Worm (Caenorhabditis elegans) whole organism, young adult: ENCODE measurements around the gene flp-3.

ENCODE experiments used
- B0019.2 ChIP-seq: fragments of 200-800 bp; sonication (Bioruptor generic); conservative IDR thresholded peaks from 2 replicates; pipeline ENCODE4 v1.3.6; 2022; ENCODE audit warnings: missing genetic modification reagents, missing genetic modification characterization, missing compliant biosample characterization
- C17E4.6 ChIP-seq: fragments of 200-800 bp; sonication (Bioruptor generic); IDR thresholded peaks from 2 replicates; pipeline ENCODE4 v1.3.6; 2022; ENCODE audit warnings: missing genetic modification reagents, missing genetic modification characterization, missing compliant biosample characterization
- F39B2.1 ChIP-seq: fragments of 200-800 bp; sonication (Bioruptor generic); IDR thresholded peaks from 2 replicates; pipeline ENCODE4 v1.3.6; 2022; ENCODE audit warnings: missing genetic modification reagents, missing genetic modification characterization, missing compliant biosample characterization
- F57A8.1 ChIP-seq: fragments of 200-800 bp; sonication (Bioruptor generic); optimal IDR thresholded peaks from 2 replicates; lab custom pipeline; 2018; ENCODE audit warnings: mild to moderate bottlenecking, missing genetic modification characterization, moderate library complexity, missing compliant biosample characterization
- F57C9.4 ChIP-seq: sonication (generic microtip); optimal IDR thresholded peaks from 2 replicates; lab custom pipeline; 2017; ENCODE audit warnings: mild to moderate bottlenecking, missing genetic modification characterization, missing compliant biosample characterization
- K12H6.12 ChIP-seq: fragments of 200-800 bp; sonication (Bioruptor generic); optimal IDR thresholded peaks from 2 replicates; lab custom pipeline; 2018; ENCODE audit warnings: mild to moderate bottlenecking, missing genetic modification characterization, missing compliant biosample characterization
- Y67H2A.10 ChIP-seq: fragments of 200-800 bp; sonication (Bioruptor generic); conservative IDR thresholded peaks from 2 replicates; pipeline ENCODE4 v1.3.6; 2022; ENCODE audit warnings: missing genetic modification reagents, missing genetic modification characterization, missing compliant biosample characterization
- ama-1 ChIP-seq, 3 experiments: fragments of 150-350 bp in 1 of 3; sonication (generic microtip) in 2 of 3; optimal IDR thresholded peaks; 2 replicates each; lab custom pipeline; 2014 to 2018; ENCODE audit warnings: missing biosample characterization in 2 of 3, missing genetic modification characterization in 2 of 3, missing genetic modification reagents in 2 of 3
- aptf-2 ChIP-seq: fragments of 200-800 bp; sonication (Bioruptor generic); conservative IDR thresholded peaks from 2 replicates; pipeline ENCODE4 v1.3.6; 2022; ENCODE audit warnings: missing genetic modification reagents, missing genetic modification characterization, missing compliant biosample characterization
- aptf-3 ChIP-seq: fragments of 200-800 bp; sonication (Bioruptor generic); IDR thresholded peaks from 2 replicates; pipeline ENCODE4 v1.3.6; 2022; ENCODE audit warnings: missing genetic modification characterization, missing compliant biosample characterization
- attf-6 ChIP-seq: fragments of 200-800 bp; sonication (Bioruptor generic); IDR thresholded peaks from 2 replicates; pipeline ENCODE4 v1.3.6; 2022; ENCODE audit warnings: missing genetic modification reagents, missing genetic modification characterization, missing compliant biosample characterization
- bed-1 ChIP-seq: fragments of 200-800 bp; sonication (Bioruptor generic); IDR thresholded peaks from 2 replicates; pipeline ENCODE4 v1.3.6; 2022; ENCODE audit warnings: missing genetic modification reagents, missing genetic modification characterization, missing compliant biosample characterization
- ccch-3 ChIP-seq: fragments of 200-800 bp; sonication (Bioruptor generic); optimal IDR thresholded peaks from 2 replicates; lab custom pipeline; 2018; ENCODE audit warnings: mild to moderate bottlenecking, missing genetic modification characterization, missing compliant biosample characterization
- ceh-27 ChIP-seq: fragments of 200-800 bp; sonication (Bioruptor generic); optimal IDR thresholded peaks from 2 replicates; lab custom pipeline; 2018; ENCODE audit warnings: mild to moderate bottlenecking, missing genetic modification characterization, moderate library complexity, missing compliant biosample characterization
- ceh-79 ChIP-seq: sonication (generic microtip); optimal IDR thresholded peaks from 2 replicates; lab custom pipeline; 2017; ENCODE audit warnings: mild to moderate bottlenecking, missing genetic modification characterization, missing compliant biosample characterization
- ceh-91 ChIP-seq: fragments of 200-800 bp; sonication (Bioruptor generic); IDR thresholded peaks from 2 replicates; pipeline ENCODE4 v1.3.6; 2022; ENCODE audit warnings: missing genetic modification reagents, missing genetic modification characterization, missing compliant biosample characterization
- dpl-1 ChIP-seq: fragments of 150-350 bp; optimal IDR thresholded peaks from 2 replicates; lab custom pipeline; 2014; ENCODE audit warnings: missing biosample characterization, missing genetic modification reagents, missing genetic modification characterization
- egl-18 ChIP-seq: fragments of 200-800 bp; sonication (Bioruptor generic); IDR thresholded peaks from 2 replicates; pipeline ENCODE4 v1.3.6; 2022; ENCODE audit warnings: missing genetic modification reagents, missing genetic modification characterization, missing compliant biosample characterization
- egl-44 ChIP-seq: fragments of 200-800 bp; sonication (Bioruptor generic); IDR thresholded peaks from 2 replicates; pipeline ENCODE4 v1.3.6; 2022; ENCODE audit warnings: missing genetic modification reagents, missing genetic modification characterization, missing compliant biosample characterization
- ekl-4 ChIP-seq: fragments of 200-800 bp; sonication (Bioruptor generic); IDR thresholded peaks from 2 replicates; pipeline ENCODE4 v1.3.6; 2022; ENCODE audit warnings: missing genetic modification reagents, missing genetic modification characterization, missing compliant biosample characterization
- ets-4 ChIP-seq: fragments of 200-800 bp; sonication (Bioruptor generic); optimal IDR thresholded peaks from 2 replicates; lab custom pipeline; 2018; ENCODE audit warnings: mild to moderate bottlenecking, missing genetic modification characterization, missing compliant biosample characterization
- hlh-12 ChIP-seq: sonication (generic microtip); optimal IDR thresholded peaks from 2 replicates; lab custom pipeline; 2016; ENCODE audit warnings: missing genetic modification characterization, missing compliant biosample characterization
- hsf-1 ChIP-seq: fragments of 200-800 bp; sonication (Bioruptor generic); IDR thresholded peaks from 2 replicates; pipeline ENCODE4 v1.3.6; 2022; ENCODE audit warnings: missing genetic modification reagents, missing genetic modification characterization, missing compliant biosample characterization
- lag-1 ChIP-seq: fragments of 200-800 bp; sonication (Bioruptor generic); IDR thresholded peaks from 2 replicates; pipeline ENCODE4 v1.3.6; 2022; ENCODE audit warnings: missing genetic modification reagents, missing genetic modification characterization, missing compliant biosample characterization
- let-526 ChIP-seq: fragments of 200-800 bp; sonication (Bioruptor generic); IDR thresholded peaks from 2 replicates; pipeline ENCODE4 v1.3.6; 2022; ENCODE audit warnings: missing genetic modification reagents, missing genetic modification characterization, missing compliant biosample characterization
- lin-35 ChIP-seq, 3 experiments: fragments of 150-350 bp in 2 of 3; sonication (generic microtip) in 1 of 3; optimal IDR thresholded peaks; 2 replicates each; lab custom pipeline; 2014 to 2018; ENCODE audit warnings: missing biosample characterization in 3 of 3, missing genetic modification characterization in 3 of 3, missing genetic modification reagents in 3 of 3
- lir-1 ChIP-seq: fragments of 200-800 bp; sonication (Bioruptor generic); conservative IDR thresholded peaks from 2 replicates; pipeline ENCODE4 v1.3.6; 2022; ENCODE audit warnings: missing genetic modification reagents, missing genetic modification characterization, missing compliant biosample characterization
- madf-10 ChIP-seq: sonication (generic microtip); optimal IDR thresholded peaks from 2 replicates; lab custom pipeline; 2016; ENCODE audit warnings: mild to moderate bottlenecking, missing genetic modification characterization, missing compliant biosample characterization
- madf-3 ChIP-seq: fragments of 200-800 bp; sonication (Bioruptor generic); IDR thresholded peaks from 2 replicates; pipeline ENCODE4 v1.3.6; 2022; ENCODE audit warnings: missing genetic modification reagents, missing genetic modification characterization, missing compliant biosample characterization
- madf-6 ChIP-seq: fragments of 200-800 bp; sonication (Bioruptor generic); IDR thresholded peaks from 2 replicates; pipeline ENCODE4 v1.3.6; 2022; ENCODE audit warnings: missing genetic modification reagents, missing genetic modification characterization, missing compliant biosample characterization
- nfya-2 ChIP-seq: fragments of 200-800 bp; sonication (Bioruptor generic); IDR thresholded peaks from 2 replicates; pipeline ENCODE4 v1.3.6; 2022; ENCODE audit warnings: missing genetic modification reagents, missing genetic modification characterization, missing compliant biosample characterization
- nhr-120 ChIP-seq: fragments of 200-800 bp; sonication (Bioruptor generic); IDR thresholded peaks from 2 replicates; pipeline ENCODE4 v1.3.6; 2022; ENCODE audit warnings: missing genetic modification characterization, missing compliant biosample characterization
- nhr-80 ChIP-seq: sonication (generic microtip); optimal IDR thresholded peaks from 2 replicates; lab custom pipeline; 2016; ENCODE audit warnings: missing genetic modification characterization, missing compliant biosample characterization
- pha-4 ChIP-seq: fragments of 150-350 bp; sonication (generic microtip); optimal IDR thresholded peaks from 2 replicates; lab custom pipeline; 2014; ENCODE audit warnings: missing biosample characterization, missing genetic modification reagents, missing genetic modification characterization
- rcor-1 ChIP-seq: fragments of 200-800 bp; sonication (Bioruptor generic); IDR thresholded peaks from 2 replicates; pipeline ENCODE4 v1.3.6; 2022; ENCODE audit warnings: missing genetic modification reagents, missing genetic modification characterization, missing compliant biosample characterization
- tbx-9 ChIP-seq: sonication (generic microtip); optimal IDR thresholded peaks from 2 replicates; lab custom pipeline; 2016; ENCODE audit warnings: borderline replicate concordance, missing genetic modification characterization, inconsistent platforms, missing compliant biosample characterization
- zim-3 ChIP-seq: sonication (generic microtip); optimal IDR thresholded peaks from 2 replicates; lab custom pipeline; 2017; ENCODE audit warnings: mild to moderate bottlenecking, missing genetic modification characterization, moderate library complexity, missing compliant biosample characterization
- ztf-25 ChIP-seq: fragments of 200-800 bp; sonication (Bioruptor generic); IDR thresholded peaks from 2 replicates; pipeline ENCODE4 v1.3.6; 2022; ENCODE audit warnings: missing genetic modification reagents, missing genetic modification characterization, missing compliant biosample characterization
- ztf-26 ChIP-seq: sonication (generic microtip); optimal IDR thresholded peaks from 2 replicates; lab custom pipeline; 2017; ENCODE audit warnings: missing genetic modification characterization, missing compliant biosample characterization

The flp-3 gene

ce11 chrX:10141264-10141663 is 48.5 kb upstream of the flp-3 start:
- TF ChIP-seq rcor-1 (GFP tag; lab: Robert Waterston, UW) (no peak), hsf-1 (no peak), ceh-27 (GFP tag; lab: Kevin White, UChicago) (no peak), ztf-25 (no peak), ceh-91 (no peak), aptf-3 (GFP tag; lab: Robert Waterston, UW) (no peak)

DNA sequence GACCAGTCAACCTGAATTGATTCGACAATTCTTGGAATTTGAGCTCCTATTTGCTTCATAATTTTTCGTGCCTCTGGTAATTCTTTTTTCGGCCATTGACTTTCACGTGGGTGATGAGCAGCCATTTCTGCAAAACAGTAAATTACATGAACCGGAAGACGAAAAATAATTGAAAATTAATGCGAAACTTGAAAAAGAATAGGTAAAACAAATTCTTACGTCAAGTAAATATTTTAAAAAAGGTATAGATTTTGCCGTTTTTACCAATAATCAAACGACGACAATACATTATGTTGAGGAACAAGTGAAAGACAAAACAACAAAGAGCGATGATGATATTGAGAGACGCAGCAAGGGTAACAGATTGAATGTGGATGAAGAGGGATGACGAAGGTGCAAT is 45.7 kb upstream of the flp-3 start, which contains the start of gene moc-1:
TSS of gene moc-1 (minus strand) at position 127 of the 400 bp plus-strand sequence.
- TF ChIP-seq aptf-2 (no peak), ceh-79 (tag; lab: Kevin White, UChicago) (no peak), ets-4 (GFP tag; lab: Kevin White, UChicago) (no peak), zim-3 (tag; lab: Kevin White, UChicago) (no peak), lag-1 (GFP tag; lab: Robert Waterston, UW) (no peak), F57C9.4 (tag; lab: Kevin White, UChicago) (no peak), lir-1 (GFP tag; lab: Robert Waterston, UW) (no peak), ama-1 (optimal IDR thresholded peaks at IDR 0.05; lab: Kevin White, UChicago) (no peak), ama-1 (GFP tag; optimal IDR thresholded peaks at IDR 0.05; lab: Kevin White, UChicago) (no peak), attf-6 (GFP tag; lab: Robert Waterston, UW) (no peak), F39B2.1 (GFP tag; lab: Robert Waterston, UW) (no peak), ccch-3 (GFP tag; lab: Kevin White, UChicago) (no peak), bed-1 (GFP tag; lab: Robert Waterston, UW) (no peak), F57A8.1 (GFP tag; lab: Kevin White, UChicago) (no peak), nfya-2 (no peak), egl-18 (GFP tag; lab: Robert Waterston, UW) (no peak), K12H6.12 (tag; lab: Kevin White, UChicago) (no peak), lin-35 (GFP tag; optimal IDR thresholded peaks at IDR 0.05; lab: Kevin White, UChicago) (no peak), ekl-4 (no peak), hlh-12 (tag; lab: Kevin White, UChicago) (no peak)

- TF ChIP-seq madf-10 (tag; lab: Kevin White, UChicago) (no peak), ztf-26 (no peak), Y67H2A.10 (GFP tag; lab: Robert Waterston, UW) (no peak), tbx-9 (tag; lab: Kevin White, UChicago) (no peak), let-526 (GFP tag; lab: Robert Waterston, UW) (no peak), dpl-1 (no peak), ama-1 (optimal IDR thresholded peaks at IDR 0.05; lab: Kevin White, UChicago) (no peak), ama-1 (GFP tag; optimal IDR thresholded peaks at IDR 0.05; lab: Kevin White, UChicago) (no peak), nhr-80 (no peak), egl-44 (GFP tag; lab: Robert Waterston, UW) (no peak), C17E4.6 (GFP tag; lab: Robert Waterston, UW) (no peak), egl-18 (GFP tag; lab: Robert Waterston, UW) (no peak), madf-3 (GFP tag; lab: Robert Waterston, UW) (no peak), K12H6.12 (tag; lab: Kevin White, UChicago) (no peak), pha-4 (tag; lab: Kevin White, UChicago) (no peak), madf-6 (GFP tag; lab: Robert Waterston, UW) (no peak), nhr-120 (GFP tag; lab: Robert Waterston, UW) (no peak), B0019.2 (no peak)
Measured at ce11 chrX:10133082-10133481, 40.3 kb upstream of the flp-3 start, which contains the start of gene unc-58. TSS of gene unc-58 (minus strand) at chrX:10133182.
